Fruit fly (Drosophila melanogaster): Measurements from ENCODE around the gene CG46434.

dm6 chr3L:19499334-19499733 is 44.7 kb downstream of the CG46434 start:
- TF ChIP-seq Crg-1 (GFP tag; optimal IDR thresholded peaks at IDR 0.05) (no peak), pad (GFP tag; optimal IDR thresholded peaks at IDR 0.05) (no peak), CG1620 (GFP tag; optimal IDR thresholded peaks at IDR 0.05) (no peak), CG7045 (GFP tag; optimal IDR thresholded peaks at IDR 0.05) (peak; percentile 66), CG7101 (tag; optimal IDR thresholded peaks at IDR 0.05) (no peak), kay (GFP tag; ENCODE audit: borderline replicate concordance) (no peak), Mnt (GFP tag; optimal IDR thresholded peaks at IDR 0.05) (no peak)
